Fruit fly (Drosophila melanogaster): ENCODE results near the gene fz2.

Gene fz2

DNA sequence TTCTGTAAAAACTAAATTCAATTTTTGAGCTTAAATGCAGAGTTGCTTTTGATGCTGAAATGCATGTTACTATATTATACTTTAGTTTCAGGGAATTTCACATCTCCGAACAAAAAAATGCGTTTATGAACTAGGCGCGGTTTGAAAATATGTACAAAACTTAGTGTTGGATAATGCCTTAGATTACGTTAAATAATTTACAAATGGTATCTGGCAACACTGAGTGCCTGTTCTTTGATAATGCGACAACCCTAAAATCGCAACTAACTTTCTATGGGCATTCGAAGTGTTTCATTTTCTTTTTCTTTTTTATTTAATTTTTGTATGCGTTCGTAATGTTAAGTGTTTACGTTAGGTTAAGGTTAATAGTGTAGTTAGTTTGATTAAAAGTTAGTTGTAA is 92.6 kb downstream of the fz2 start:
- no peak for TF ChIP-seq CG17801 (GFP tag; optimal IDR thresholded peaks at IDR 0.05; ENCODE audit: partially characterized antibody)

DNA sequence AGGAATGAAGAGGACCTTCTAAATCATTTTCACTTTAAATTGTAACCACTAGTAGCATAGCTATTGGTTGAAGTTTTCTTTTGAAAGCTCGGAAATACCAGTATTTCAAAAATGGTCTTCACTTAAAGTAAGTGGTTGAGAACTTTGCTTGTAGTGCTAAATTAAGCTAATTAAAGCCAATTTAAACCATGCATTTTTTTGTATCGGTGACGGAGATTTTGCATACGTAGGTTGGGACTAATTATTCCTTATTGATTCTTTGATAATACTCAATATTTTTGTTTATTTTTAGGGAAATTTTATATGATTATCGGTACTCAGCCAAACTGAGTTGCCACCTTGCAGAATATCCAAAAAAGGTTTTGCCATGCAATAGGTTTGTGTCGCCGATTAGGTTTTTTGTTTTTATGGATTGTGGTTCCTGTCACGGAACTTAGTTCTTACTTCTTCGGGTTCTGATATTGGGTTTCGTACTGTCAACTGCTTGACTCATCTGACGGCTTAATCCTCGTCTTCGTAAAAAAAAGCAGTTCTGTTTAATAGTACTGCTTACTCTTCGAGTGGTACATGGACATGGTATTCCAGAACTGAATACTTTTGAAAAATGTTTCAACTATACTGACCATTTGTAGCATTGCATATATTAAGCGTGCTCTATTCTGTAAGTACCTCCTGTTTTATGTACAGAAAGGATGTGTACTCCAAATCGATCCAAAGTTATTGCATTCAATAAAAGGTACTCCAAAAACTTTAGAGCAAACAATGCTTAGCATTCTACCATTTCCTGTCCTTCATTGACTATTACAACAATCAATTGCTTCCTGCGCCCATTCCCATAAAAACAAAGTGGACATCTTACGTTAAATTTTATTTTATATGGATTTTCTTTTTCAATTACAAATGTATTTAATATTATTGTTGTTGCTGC is 94.8 kb downstream of the fz2 start:
- no peak for TF ChIP-seq CG17801 (GFP tag; optimal IDR thresholded peaks at IDR 0.05; ENCODE audit: partially characterized antibody)

DNA sequence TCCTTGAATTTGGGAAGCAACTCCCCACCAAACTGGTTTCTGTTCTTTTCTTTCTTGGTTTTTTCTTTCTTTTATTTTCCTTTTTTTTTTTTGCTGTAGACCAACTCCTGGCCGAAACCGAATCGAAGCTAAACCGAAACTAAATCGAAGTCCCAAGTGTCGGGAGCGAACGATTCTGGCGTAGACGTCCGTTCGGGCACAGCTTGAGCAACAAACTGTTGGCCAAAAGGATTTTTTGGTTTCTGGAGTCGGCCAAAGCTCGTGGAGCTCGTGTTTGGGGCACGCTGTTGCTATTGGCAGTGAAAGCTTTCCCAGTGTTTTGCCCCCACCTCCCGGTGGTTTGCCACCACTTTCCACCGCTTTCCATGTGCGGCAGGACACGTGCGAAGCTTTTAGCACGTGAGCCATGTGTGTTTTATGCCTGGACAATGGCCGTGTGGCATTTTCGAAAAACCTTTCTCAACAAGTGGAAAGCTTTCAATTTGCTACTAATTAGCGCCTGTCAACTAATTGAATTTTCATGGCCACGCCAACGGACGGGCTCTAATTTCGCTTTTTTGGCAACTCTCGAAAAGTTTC is 96.2 kb downstream of the fz2 start, which contains the start of gene CG14082:
Gene CG14082, minus strand, starts transcription at position 51 of the 579 bp plus-strand sequence.
- TF ChIP-seq CG17801 (GFP tag; optimal IDR thresholded peaks at IDR 0.05; ENCODE audit: partially characterized antibody) = no peak

DNA sequence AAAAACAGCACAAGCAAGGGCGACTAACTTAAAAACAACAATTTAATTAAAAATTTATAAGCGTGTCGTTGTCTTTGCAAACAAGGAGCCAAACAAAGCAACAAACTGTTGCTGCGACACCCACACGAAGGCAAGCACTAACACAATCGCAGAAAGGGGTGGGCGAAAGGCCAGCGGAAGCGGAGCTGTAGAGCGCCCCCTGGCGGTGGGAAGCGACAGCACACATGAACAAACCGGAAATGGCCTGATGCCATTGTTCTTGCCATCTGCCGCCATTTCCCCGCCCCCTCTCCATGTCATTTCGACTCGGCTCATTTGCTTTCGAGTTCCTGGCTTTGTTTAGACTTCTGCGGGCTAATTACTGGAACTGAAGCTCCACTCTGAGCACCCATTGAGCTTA is 102.6 kb downstream of the fz2 start:
- no peak for TF ChIP-seq CG17801 (GFP tag; optimal IDR thresholded peaks at IDR 0.05; ENCODE audit: partially characterized antibody)

DNA sequence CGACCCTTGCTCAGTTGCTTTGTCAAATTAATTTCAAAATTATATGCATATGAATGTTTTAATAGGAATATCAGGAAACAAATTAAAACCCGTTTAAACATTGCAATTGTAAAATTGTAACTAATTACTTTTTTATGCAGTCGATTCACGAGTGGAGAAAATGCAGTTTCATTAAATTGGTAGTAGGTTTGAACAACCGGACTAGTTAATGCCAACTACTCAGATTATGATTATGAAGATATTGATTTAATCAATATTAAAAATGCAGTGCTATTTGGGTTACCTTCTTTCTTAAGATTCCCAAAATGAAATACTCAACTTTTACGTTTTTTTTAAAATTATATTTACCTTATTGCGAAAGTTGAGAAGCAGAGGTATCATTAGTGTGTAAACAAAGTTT is 105.6 kb downstream of the fz2 start, which contains the start of gene Spn75F:
Gene Spn75F, minus strand, starts transcription at position 101 of the 400 bp plus-strand sequence.
- TF ChIP-seq CG17801 (GFP tag; optimal IDR thresholded peaks at IDR 0.05; ENCODE audit: partially characterized antibody) = no peak

DNA sequence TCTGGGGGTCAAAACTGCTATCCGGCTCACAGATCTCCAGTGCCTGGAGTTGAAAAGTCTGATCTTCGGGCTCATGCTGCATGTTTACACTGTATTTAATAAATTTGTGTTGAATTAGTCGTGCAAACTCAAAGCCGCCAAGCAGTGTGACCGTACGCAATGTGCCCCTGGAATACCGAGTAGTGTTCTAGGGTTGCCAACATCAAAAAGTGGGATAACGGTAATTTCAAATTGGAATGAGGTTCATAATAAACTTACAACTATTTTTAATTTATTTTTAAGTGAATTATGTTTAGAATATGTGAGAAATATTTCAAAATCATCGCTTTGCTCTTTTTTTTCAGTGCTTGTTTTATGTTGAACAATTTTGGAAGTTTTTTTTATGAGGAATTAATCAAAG is 135.0 kb downstream of the fz2 start, which contains the start of gene Gem2:
Gene Gem2, minus strand, starts transcription at position 176 of the 400 bp plus-strand sequence.
- no peak for TF ChIP-seq CG17801 (GFP tag; optimal IDR thresholded peaks at IDR 0.05; ENCODE audit: partially characterized antibody)

DNA sequence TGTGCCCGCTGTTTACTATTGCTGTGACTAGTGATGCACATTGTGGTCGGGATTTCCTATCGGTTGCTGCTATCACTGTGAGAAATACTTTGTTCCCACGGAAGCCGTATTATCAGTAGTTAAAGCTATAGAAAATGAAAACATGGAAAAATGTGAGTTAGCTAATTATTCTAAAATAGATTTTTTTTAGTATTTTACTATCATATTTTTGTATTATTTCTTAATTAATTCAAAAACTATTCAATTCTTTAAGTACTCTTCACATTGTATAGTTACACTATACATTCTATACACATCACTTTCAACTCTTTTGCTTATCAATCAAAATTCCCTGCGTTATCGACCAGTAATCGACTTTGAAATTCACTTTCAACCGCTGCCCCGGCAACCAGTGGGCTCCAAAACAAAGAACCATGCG is 137.5 kb downstream of the fz2 start, which contains the start of the genes Naxd and CG14079:
Gene Naxd, minus strand, starts transcription at position 45 of the 418 bp plus-strand sequence.
Gene CG14079, plus strand, starts transcription at position 335 of the 418 bp plus-strand sequence.
- TF ChIP-seq CG17801 (GFP tag; optimal IDR thresholded peaks at IDR 0.05; ENCODE audit: partially characterized antibody) = peak; percentile 90

DNA sequence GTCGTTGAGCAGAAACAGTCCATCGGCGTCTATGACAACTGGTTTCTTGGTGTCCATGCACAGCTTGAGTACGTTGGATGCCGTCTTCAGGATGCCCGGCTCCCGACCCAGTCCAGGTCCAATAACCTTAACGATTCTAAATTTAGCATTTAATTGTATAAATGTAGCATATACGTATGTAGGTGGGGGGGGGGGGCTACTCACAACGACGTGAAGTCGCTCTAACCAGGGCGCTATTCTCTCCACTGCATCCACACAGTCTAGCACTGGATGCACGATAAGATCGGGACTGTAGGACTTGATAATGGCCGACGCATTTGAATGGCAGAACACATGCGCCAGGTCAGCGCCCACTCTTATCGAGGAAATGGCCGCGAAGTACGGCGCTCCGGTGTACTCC is 138.1 kb downstream of the fz2 start:
- TF ChIP-seq CG17801 (GFP tag; optimal IDR thresholded peaks at IDR 0.05; ENCODE audit: partially characterized antibody) = no peak

DNA sequence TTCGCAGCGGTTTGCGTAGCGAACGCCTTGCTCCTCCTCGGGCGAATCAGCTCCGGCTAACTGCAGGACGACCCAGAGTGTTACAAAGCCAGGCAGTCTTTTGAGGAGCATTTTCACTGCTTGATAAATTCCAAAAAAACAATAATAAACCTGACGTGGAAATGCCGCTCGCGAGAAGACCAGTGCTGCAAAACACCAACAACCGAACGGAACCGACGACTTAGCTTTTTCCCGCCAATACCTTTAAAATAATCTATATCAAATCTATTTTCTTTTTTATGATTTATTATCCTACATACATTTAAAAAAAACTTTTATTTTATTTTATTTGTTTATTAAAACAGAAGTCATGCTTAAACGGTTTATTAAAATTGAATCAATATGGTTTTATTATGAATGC is 139.1 kb downstream of the fz2 start, which contains the start of gene CNPYb:
Gene CNPYb, minus strand, starts transcription at position 186 of the 400 bp plus-strand sequence.
- no peak for TF ChIP-seq CG17801 (GFP tag; optimal IDR thresholded peaks at IDR 0.05; ENCODE audit: partially characterized antibody)

DNA sequence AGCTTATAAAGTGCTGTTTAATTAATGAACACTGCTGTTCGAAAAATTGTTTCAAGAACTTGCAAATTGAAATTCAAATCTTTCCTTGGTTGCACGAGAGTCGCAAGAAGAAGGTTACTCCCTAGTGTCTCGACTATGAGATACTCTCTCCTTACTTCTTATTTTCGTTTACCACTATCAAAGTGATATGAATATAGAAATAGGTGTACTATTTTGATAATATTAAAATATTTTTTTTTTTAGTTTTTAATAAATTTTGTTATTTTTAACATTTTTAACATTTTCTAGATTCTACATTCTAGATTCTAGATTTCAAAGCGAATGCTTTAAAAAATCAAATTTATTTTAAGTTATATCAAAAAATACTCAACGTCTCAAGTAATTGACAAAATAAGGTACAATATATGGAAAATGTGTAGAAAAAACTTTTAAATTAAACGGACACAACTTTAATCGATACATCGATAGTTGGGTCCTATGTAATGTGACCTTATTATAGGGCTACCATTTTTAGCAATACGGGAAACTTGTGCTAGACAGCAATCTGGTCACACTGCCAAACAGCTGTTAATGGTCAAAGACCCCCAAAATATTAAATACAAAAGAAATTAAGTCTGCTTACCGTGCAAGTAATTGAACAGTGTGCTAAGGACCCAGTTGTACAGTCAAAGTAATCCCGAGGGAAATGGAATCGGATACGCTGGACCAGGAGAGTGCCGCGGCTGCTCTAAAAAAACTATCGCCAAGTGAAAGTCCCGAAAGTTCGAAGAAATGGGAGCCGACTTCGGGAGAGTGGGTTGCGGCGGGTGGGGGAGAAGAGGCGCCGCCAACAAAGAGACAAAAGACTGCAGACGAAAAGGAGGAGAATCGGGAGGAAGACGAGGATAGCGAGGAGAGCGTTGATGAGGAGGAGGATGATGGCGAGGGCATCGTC is 142.8 kb downstream of the fz2 start, which contains the start of gene MESR6:
Gene MESR6, plus strand, starts transcription at position 546 of the 934 bp plus-strand sequence.
- peak; percentile 22 for TF ChIP-seq CG17801 (GFP tag; optimal IDR thresholded peaks at IDR 0.05; ENCODE audit: partially characterized antibody)

DNA sequence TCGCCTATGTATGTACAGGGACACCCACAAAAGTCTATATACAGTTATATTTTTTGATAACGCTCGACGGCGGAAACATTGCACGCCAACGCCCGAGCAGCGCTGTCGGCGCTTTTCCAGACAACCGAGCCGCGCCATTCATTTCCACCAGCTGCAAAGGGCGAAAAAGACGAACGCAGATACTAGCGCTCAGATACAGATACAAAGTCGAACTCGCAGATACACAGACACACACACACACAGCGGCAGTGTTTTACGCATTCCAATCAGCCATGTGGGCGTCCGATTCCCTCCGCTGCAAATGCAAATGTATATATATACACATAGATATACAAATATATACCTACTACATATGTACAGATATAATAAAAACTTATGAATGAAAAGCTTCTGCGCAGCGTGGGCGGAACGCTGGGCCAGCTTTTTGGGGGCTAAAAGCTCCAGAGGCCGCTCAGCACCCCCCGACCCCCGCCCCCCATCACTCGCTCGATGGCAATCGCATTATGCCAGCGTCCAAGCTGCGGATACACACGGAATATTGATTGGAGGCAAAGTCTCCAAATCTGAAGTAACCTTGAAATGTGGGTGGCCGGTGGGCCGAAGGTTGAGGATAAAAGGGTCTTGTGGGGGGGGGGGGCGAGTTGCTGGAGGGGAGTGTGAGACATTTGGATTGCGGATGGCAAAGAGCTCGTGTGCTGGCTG is 143.6 kb downstream of the fz2 start:
- no peak for TF ChIP-seq CG17801 (GFP tag; optimal IDR thresholded peaks at IDR 0.05; ENCODE audit: partially characterized antibody)
